Fruit fly (Drosophila melanogaster) whole organism, pupa: ENCODE data around the gene Shc.
A peak's percentile ranks its signal among the peaks of the same experiment; 100 is the strongest.

Source experiments
- CG10348 ChIP-seq: fragments of 200-800 bp; sonication (Bioruptor generic); IDR thresholded peaks from 2 replicates; pipeline ENCODE4 v1.3.6; 2022; ENCODE audit warnings: missing biosample characterization, missing genetic modification characterization
- CG13204 ChIP-seq: fragments of 200-800 bp; sonication (Bioruptor generic); optimal IDR thresholded peaks from 2 replicates; lab custom pipeline; 2018; ENCODE audit warnings: missing biosample characterization, mild to moderate bottlenecking, missing genetic modification characterization, moderate library complexity
- CG14655 ChIP-seq: fragments of 200-800 bp; sonication (Bioruptor generic); optimal IDR thresholded peaks from 3 replicates; lab custom pipeline; 2017; ENCODE audit warnings: mild to moderate bottlenecking, missing biosample characterization, missing genetic modification reagents, missing genetic modification characterization
- CG15710 ChIP-seq: fragments of 200-800 bp; sonication (Bioruptor generic); optimal IDR thresholded peaks from 2 replicates; lab custom pipeline; 2018; ENCODE audit warnings: missing biosample characterization, mild to moderate bottlenecking, missing genetic modification characterization, moderate library complexity
- CG32121 ChIP-seq: fragments of 200-800 bp; sonication (Bioruptor generic); IDR thresholded peaks from 2 replicates; pipeline ENCODE4 v1.3.6; 2022; ENCODE audit warnings: missing biosample characterization, missing genetic modification characterization
- CG34367 ChIP-seq: fragments of 200-800 bp; sonication (Bioruptor generic); optimal IDR thresholded peaks from 2 replicates; lab custom pipeline; 2018; ENCODE audit warnings: missing biosample characterization, mild to moderate bottlenecking, missing genetic modification characterization
- CG4496 ChIP-seq: fragments of 200-800 bp; sonication (Bioruptor generic); IDR thresholded peaks from 3 replicates; pipeline ENCODE4 v1.3.6; 2022; ENCODE audit warnings: missing biosample characterization, missing genetic modification characterization
- CG8159 ChIP-seq: fragments of 200-800 bp; sonication (Bioruptor generic); optimal IDR thresholded peaks from 3 replicates; lab custom pipeline; 2018; ENCODE audit warnings: missing biosample characterization, mild to moderate bottlenecking, missing genetic modification characterization, moderate library complexity
- CG8301 ChIP-seq: fragments of 200-800 bp; sonication (Bioruptor generic); optimal IDR thresholded peaks from 2 replicates; lab custom pipeline; 2018; ENCODE audit warnings: missing biosample characterization, mild to moderate bottlenecking, missing genetic modification characterization
- CG9948 ChIP-seq: fragments of 200-800 bp; sonication (Bioruptor generic); optimal IDR thresholded peaks from 2 replicates; lab custom pipeline; 2018; ENCODE audit warnings: missing biosample characterization, mild to moderate bottlenecking, missing genetic modification characterization, moderate library complexity
- D1 ChIP-seq: fragments of 200-800 bp; sonication (Bioruptor generic); optimal IDR thresholded peaks from 2 replicates; lab custom pipeline; 2018; ENCODE audit warnings: missing biosample characterization, mild to moderate bottlenecking, missing genetic modification characterization, moderate library complexity
- Ets98B ChIP-seq: fragments of 200-800 bp; sonication (Bioruptor generic); IDR thresholded peaks from 2 replicates; pipeline ENCODE4 v1.3.6; 2022; ENCODE audit warnings: missing biosample characterization, missing genetic modification characterization
- Pif1A ChIP-seq: fragments of 200-800 bp; sonication (Bioruptor generic); optimal IDR thresholded peaks from 3 replicates; lab custom pipeline; 2016; ENCODE audit warnings: missing biosample characterization, missing genetic modification characterization
- Pif1B ChIP-seq: fragments of 200-800 bp; sonication (Bioruptor generic); optimal IDR thresholded peaks from 3 replicates; lab custom pipeline; 2016; ENCODE audit warnings: missing biosample characterization, missing genetic modification characterization
- Snoo ChIP-seq: fragments of 200-800 bp; sonication (Bioruptor generic); optimal IDR thresholded peaks from 3 replicates; lab custom pipeline; 2017; ENCODE audit warnings: missing biosample characterization, mild to moderate bottlenecking, missing genetic modification characterization, inconsistent platforms
- fd96Ca ChIP-seq: fragments of 200-800 bp; sonication (Bioruptor generic); IDR thresholded peaks from 3 replicates; pipeline ENCODE4 v1.3.6; 2022; ENCODE audit warnings: missing biosample characterization, missing genetic modification characterization
- gl ChIP-seq: fragments of 200-800 bp; sonication (Bioruptor generic); optimal IDR thresholded peaks from 2 replicates; lab custom pipeline; 2018; ENCODE audit warnings: missing biosample characterization, mild to moderate bottlenecking, missing genetic modification characterization
- rn ChIP-seq: fragments of 200-800 bp; sonication (Bioruptor generic); IDR thresholded peaks from 2 replicates; pipeline ENCODE4 v1.3.6; 2022; ENCODE audit warnings: missing biosample characterization, missing genetic modification characterization

Gene Shc

DNA sequence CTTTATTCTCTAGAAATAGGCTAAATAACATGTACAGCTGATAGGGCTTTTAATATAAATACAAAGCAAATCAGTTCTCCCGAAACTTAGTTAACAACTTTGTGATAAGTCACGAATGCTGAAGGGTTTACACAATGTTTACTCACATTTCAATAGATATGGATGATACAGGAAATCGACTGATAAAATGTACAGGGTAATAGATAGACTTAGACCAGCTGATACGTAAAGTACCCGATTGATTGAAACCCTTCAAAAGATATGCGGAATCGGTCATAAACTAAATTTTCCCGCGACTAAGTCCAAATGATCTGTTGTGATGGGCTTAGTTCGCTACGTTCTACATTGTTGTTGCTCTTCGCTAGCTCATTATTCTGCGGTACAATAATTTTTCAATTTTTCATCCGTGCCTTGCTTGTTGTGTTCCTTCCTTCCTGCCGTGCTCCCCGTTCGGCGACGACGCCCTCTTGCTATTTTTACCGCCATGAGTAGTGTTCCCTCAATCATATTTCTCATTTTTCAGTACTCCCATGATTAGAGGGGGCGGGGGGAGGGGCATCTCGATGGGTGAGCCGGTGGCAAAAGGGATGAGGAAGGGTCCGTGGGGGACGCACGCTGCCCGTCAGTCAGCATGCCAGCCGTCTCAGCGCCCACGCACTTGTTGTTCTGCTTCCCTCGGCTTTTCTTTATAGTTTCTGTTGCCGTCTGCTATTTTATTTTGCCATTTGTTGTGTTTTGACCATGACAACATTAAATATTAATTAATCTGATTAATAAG is 6.2 kb downstream of the Shc start:
- no peak for TF ChIP-seq CG14655 (GFP tag; lab: Kevin White, UChicago)
- TF ChIP-seq gl (tag; lab: Kevin White, UChicago): no peak
- TF ChIP-seq CG13204 (GFP tag; lab: Kevin White, UChicago): peak; percentile 11
- no peak for TF ChIP-seq D1 (tag; lab: Kevin White, UChicago)
- TF ChIP-seq Snoo (tag; lab: Kevin White, UChicago): no peak
- no peak for TF ChIP-seq CG8159 (tag; lab: Kevin White, UChicago)
- TF ChIP-seq CG10348 (GFP tag; lab: Robert Waterston, UW): no peak
- TF ChIP-seq Pif1A: no peak
- TF ChIP-seq CG34367 (tag; lab: Kevin White, UChicago): no peak
- no peak for TF ChIP-seq CG4496 (GFP tag; lab: Robert Waterston, UW)
- TF ChIP-seq CG32121 (GFP tag; lab: Robert Waterston, UW): 0 out of 2 replicates have a peak, but pooled peaks have one; percentile 37
- no peak for TF ChIP-seq CG9948 (tag; lab: Kevin White, UChicago)

DNA sequence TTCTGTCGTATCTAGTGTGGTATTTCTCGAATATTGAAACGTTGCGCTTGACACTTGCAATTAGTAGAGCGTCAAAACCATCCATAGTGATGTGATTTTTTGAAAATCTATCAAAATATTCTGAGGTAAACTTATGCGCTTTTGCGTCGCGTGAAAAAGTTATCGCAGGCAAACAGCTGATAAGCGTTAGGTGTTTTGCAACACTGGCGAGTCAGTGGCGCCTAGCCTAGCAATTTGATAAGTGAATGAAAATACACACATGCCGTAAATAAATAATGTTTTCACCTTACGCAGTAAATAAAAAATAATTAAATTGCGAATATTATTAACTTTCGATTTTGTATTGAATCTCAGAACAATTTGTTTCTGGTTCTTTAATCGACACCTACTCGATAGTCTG is 8.5 kb downstream of the Shc start, which contains the start of gene CG42526:
CG42526 (minus strand) TSS at position 85 of the 400 bp plus-strand sequence.
- TF ChIP-seq Ets98B (peak; percentile 35), CG34367 (tag; lab: Kevin White, UChicago) (peak; percentile 27), CG8301 (tag; lab: Kevin White, UChicago) (no peak), CG13204 (GFP tag; lab: Kevin White, UChicago) (no peak), CG15710 (no peak)

DNA sequence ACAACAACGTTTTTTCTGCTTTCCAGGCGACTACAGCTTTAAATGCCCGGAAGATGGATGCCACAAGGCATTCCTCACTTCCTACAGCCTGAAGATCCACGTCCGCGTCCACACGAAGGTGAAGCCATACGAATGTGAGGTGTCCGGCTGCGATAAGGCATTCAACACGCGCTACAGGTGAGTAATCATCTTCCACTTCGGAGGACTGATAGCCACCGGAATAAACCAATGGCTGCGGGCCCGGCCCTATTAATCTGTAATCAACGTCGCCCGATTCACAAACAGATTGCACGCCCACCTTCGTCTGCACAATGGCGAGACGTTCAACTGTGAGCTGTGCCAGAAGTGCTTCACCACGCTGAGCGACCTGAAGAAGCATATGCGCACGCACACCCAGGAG is 9.0 kb downstream of the Shc start:
- TF ChIP-seq fd96Ca (GFP tag; lab: Robert Waterston, UW): no peak
- TF ChIP-seq CG9948 (tag; lab: Kevin White, UChicago): no peak
- no peak for TF ChIP-seq Pif1B (GFP tag; lab: Kevin White, UChicago)
- TF ChIP-seq CG13204 (GFP tag; lab: Kevin White, UChicago): no peak
- no peak for TF ChIP-seq CG14655 (GFP tag; lab: Kevin White, UChicago)

DNA sequence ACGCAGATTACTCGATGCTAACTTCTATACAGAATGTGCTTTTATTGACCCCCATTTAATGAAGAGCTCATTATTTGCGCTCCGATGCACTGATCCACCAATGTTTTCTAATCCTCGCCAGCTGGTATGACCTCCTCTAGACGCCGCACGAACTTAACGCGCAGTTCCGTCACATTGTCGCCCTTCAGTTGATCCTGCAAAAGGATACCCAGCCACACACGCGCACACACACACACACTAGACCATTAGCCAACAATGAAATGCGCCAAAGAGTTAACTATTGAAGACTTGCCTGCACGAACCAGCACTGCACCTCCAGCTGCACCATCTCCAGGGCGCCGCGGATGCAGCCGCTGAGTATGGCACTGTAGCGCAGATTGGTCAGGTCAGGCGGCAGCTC is 12.0 kb downstream of the Shc start:
- TF ChIP-seq rn (GFP tag; lab: Robert Waterston, UW) (no peak), CG13204 (GFP tag; lab: Kevin White, UChicago) (no peak), CG10348 (GFP tag; lab: Robert Waterston, UW) (no peak), Pif1A (no peak), Snoo (tag; lab: Kevin White, UChicago) (no peak), Pif1B (GFP tag; lab: Kevin White, UChicago) (no peak), CG9948 (tag; lab: Kevin White, UChicago) (no peak), gl (tag; lab: Kevin White, UChicago) (no peak), CG15710 (no peak), D1 (tag; lab: Kevin White, UChicago) (no peak), CG32121 (GFP tag; lab: Robert Waterston, UW) (no peak)

DNA sequence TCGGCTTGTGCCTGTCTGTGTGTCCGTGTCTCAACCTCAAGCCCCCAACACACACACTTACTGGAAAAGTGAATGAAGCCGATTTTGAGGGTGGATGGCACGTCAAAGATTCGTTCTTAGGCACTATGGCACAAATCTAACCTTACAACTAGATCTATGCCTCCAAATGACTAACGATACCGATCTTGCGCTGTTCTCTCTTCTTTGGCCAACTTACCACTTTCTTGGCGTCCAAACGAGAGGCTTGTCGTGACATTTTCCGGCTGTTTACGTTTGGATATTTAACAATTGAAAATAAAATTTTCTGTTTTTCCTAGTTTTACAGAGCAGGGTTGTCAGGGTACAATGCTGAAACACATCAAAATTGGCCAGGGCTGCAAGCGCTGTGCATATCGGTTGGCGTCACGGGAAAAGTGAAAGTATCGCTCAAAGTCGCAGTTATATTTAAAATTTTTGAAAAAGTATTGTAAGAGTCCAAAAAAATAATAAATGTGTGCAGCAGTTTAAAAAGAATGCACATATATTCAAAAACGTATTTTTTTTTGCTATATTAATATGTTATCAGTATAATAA is 15.2 kb downstream of the Shc start, which contains the start of the genes Bet3 and Nf-YA:
Bet3 (minus strand) TSS at position 361 of the 573 bp plus-strand sequence.
Nf-YA (minus strand) TSS at position 361 of the 573 bp plus-strand sequence.
- TF ChIP-seq CG34367 (tag; lab: Kevin White, UChicago): no peak
- peak; percentile 49 for TF ChIP-seq CG15710
- TF ChIP-seq CG8159 (tag; lab: Kevin White, UChicago): no peak
- TF ChIP-seq Snoo (tag; lab: Kevin White, UChicago): peak; percentile 53
- no peak for TF ChIP-seq CG13204 (GFP tag; lab: Kevin White, UChicago)
- peak; percentile 56; the same call in 1 of the 3 replicates for TF ChIP-seq CG4496 (GFP tag; lab: Robert Waterston, UW)
- TF ChIP-seq gl (tag; lab: Kevin White, UChicago): no peak
- TF ChIP-seq fd96Ca (GFP tag; lab: Robert Waterston, UW): peak; percentile 54; the same call in 1 of the 3 replicates
- TF ChIP-seq D1 (tag; lab: Kevin White, UChicago): peak; percentile 88
- no peak for TF ChIP-seq Pif1B (GFP tag; lab: Kevin White, UChicago)
- no peak for TF ChIP-seq CG14655 (GFP tag; lab: Kevin White, UChicago)
- no peak for TF ChIP-seq Pif1A
- TF ChIP-seq CG32121 (GFP tag; lab: Robert Waterston, UW): no peak
- peak; percentile 27 for TF ChIP-seq Ets98B
- TF ChIP-seq, all 21 proteins: peak for 6

DNA sequence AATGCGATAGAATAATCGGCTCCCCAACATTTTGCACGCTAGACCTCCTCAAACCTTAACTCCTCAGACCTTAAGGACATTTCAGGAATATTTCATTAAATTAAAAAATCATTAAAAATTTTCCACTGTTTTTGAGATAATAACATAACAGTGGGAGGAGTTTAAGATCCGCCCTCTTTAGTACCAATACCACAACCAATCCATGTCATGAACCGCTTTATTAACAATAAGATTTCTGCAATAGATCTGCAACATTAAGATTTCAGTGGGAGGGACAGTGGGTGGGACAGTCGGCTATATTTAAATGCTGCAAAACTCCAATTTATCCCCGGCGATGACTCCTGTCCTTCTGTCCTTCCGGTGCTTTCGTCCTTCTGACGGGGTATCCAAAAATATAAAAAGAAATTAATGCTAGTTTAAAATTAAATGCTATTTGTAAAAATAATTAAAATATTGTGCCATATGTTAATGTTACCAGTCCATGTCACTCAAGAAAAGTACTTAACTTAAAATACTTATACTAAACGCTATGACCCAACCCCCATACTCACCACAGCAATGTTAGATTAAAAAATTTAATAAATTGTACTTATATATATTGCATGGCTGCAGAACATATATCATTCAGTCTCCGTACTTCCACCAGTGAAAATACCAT is 15.9 kb downstream of the Shc start, which contains the start of gene Srg3:
Srg3 (plus strand) TSS at position 608 of the 658 bp plus-strand sequence.
- TF ChIP-seq CG13204 (GFP tag; lab: Kevin White, UChicago): no peak
- no peak for TF ChIP-seq CG34367 (tag; lab: Kevin White, UChicago)
